Worm (Caenorhabditis elegans): ENCODE data around the gene Y116A8C.465.

Gene Y116A8C.465

ce11 chrIV:17103615-17104014 lies 38.6 kb downstream of the Y116A8C.465 start, which contains the start of gene Y116A8C.30:
Gene Y116A8C.30, minus strand, starts transcription at chrIV:17103715.
- TF ChIP-seq snpc-4 (GFP tag; optimal IDR thresholded peaks at IDR 0.05) (no peak), snpc-4 (tag; optimal IDR thresholded peaks at IDR 0.05) (peak in 1 of 4 experiments; percentile 45), F52B5.7 (tag; optimal IDR thresholded peaks at IDR 0.05) (no peak)

- TF ChIP-seq rec-8 (tag; optimal IDR thresholded peaks at IDR 0.05) (no peak), F22D6.2 (tag; optimal IDR thresholded peaks at IDR 0.05) (no peak), hlh-12 (tag; optimal IDR thresholded peaks at IDR 0.05) (no peak), mxl-1 (tag; optimal IDR thresholded peaks at IDR 0.05) (no peak), B0035.1 (tag; optimal IDR thresholded peaks at IDR 0.05) (no peak), zfh-2 (GFP tag; conservative IDR thresholded peaks at IDR 0.05) (peak; percentile 76), F33H1.4 (GFP tag; IDR thresholded peaks at IDR 0.05) (no peak), snpc-4 (GFP tag; optimal IDR thresholded peaks at IDR 0.05) (no peak), snpc-4 (tag; optimal IDR thresholded peaks at IDR 0.05) (peak in 1 of 4 experiments; percentile 21), ekl-4 (GFP tag; IDR thresholded peaks at IDR 0.05) (no peak), cebp-2 (GFP tag; IDR thresholded peaks at IDR 0.05) (no peak), athp-1 (tag; optimal IDR thresholded peaks at IDR 0.05) (no peak), Y56A3A.18 (GFP tag; IDR thresholded peaks at IDR 0.05) (no peak), F57C9.4 (tag; optimal IDR thresholded peaks at IDR 0.05) (no peak), nfyb-1 (GFP tag; IDR thresholded peaks at IDR 0.05) (peak; percentile 68), bed-2 (GFP tag; IDR thresholded peaks at IDR 0.05) (no peak), aptf-2 (GFP tag; conservative IDR thresholded peaks at IDR 0.05) (no peak), C17E4.6 (GFP tag; IDR thresholded peaks at IDR 0.05) (no peak), him-1 (tag; optimal IDR thresholded peaks at IDR 0.05) (no peak), ztf-6 (GFP tag; IDR thresholded peaks at IDR 0.05) (no peak), ceh-79 (tag; optimal IDR thresholded peaks at IDR 0.05) (no peak), cebp-1 (GFP tag; IDR thresholded peaks at IDR 0.05) (no peak), cebp-1 (tag; optimal IDR thresholded peaks at IDR 0.05) (no peak), F10E7.11 (tag; optimal IDR thresholded peaks at IDR 0.05) (no peak), fkh-3 (tag; optimal IDR thresholded peaks at IDR 0.05) (no peak), nhr-27 (tag; optimal IDR thresholded peaks at IDR 0.05) (no peak), mel-28 (tag; optimal IDR thresholded peaks at IDR 0.05; ENCODE audit: borderline replicate concordance) (no peak), rcor-1 (GFP tag; IDR thresholded peaks at IDR 0.05) (no peak), chd-7 (tag; optimal IDR thresholded peaks at IDR 0.05) (no peak), ceh-91 (GFP tag; IDR thresholded peaks at IDR 0.05) (no peak), egrh-3 (GFP tag; IDR thresholded peaks at IDR 0.05) (peak; percentile 35; the same call in 1 of the 2 replicates), F49E8.2 (tag; optimal IDR thresholded peaks at IDR 0.05; ENCODE audit: insufficient read depth) (no peak), attf-6 (GFP tag; IDR thresholded peaks at IDR 0.05) (no peak)
These were observed 39.3 kb downstream of the Y116A8C.465 start for ce11 chrIV:17104157-17104872.

ce11 chrIV:17105578-17105977 lies 40.5 kb downstream of the Y116A8C.465 start:
- no peak for TF ChIP-seq B0336.3 (GFP tag; IDR thresholded peaks at IDR 0.05)
- no peak for TF ChIP-seq akir-1 (GFP tag; optimal IDR thresholded peaks at IDR 0.05)
- TF ChIP-seq zfh-2 (GFP tag; conservative IDR thresholded peaks at IDR 0.05): peak; percentile 81
- TF ChIP-seq somi-1 (GFP tag; optimal IDR thresholded peaks at IDR 0.05): no peak
- no peak for TF ChIP-seq rpc-1 (optimal IDR thresholded peaks at IDR 0.05)
- TF ChIP-seq rpc-1 (tag; optimal IDR thresholded peaks at IDR 0.05): no peak
- no peak for TF ChIP-seq B0261.1 (tag; optimal IDR thresholded peaks at IDR 0.05)
- TF ChIP-seq hrde-1 (tag; optimal IDR thresholded peaks at IDR 0.05; ENCODE audit: borderline replicate concordance): no peak
- no peak for TF ChIP-seq ccch-3 (GFP tag; optimal IDR thresholded peaks at IDR 0.05)
- no peak for TF ChIP-seq F55B11.4 (tag; optimal IDR thresholded peaks at IDR 0.05; ENCODE audit: borderline replicate concordance, insufficient read depth)
- TF ChIP-seq dpff-1 (tag; optimal IDR thresholded peaks at IDR 0.05): no peak
- no peak for TF ChIP-seq let-607 (tag; optimal IDR thresholded peaks at IDR 0.05)
- TF ChIP-seq ztf-28 (GFP tag; IDR thresholded peaks at IDR 0.05): no peak
- peak; percentile 39 for TF ChIP-seq repo-1 (tag; optimal IDR thresholded peaks at IDR 0.05)
- no peak for TF ChIP-seq lag-1 (GFP tag; IDR thresholded peaks at IDR 0.05)
